Worm (Caenorhabditis elegans) whole organism, midembryonic: ENCODE measurements around the gene C08B6.3.

Experiments used
- T22C8.4 ChIP-seq: fragments of 200-800 bp; sonication (Bioruptor generic); IDR thresholded peaks from 2 replicates; pipeline ENCODE4 v1.3.6; 2022; ENCODE audit warnings: missing genetic modification characterization, missing compliant biosample characterization
- cog-1 ChIP-seq: sonication (generic microtip); optimal IDR thresholded peaks from 2 replicates; lab custom pipeline; 2016; ENCODE audit warnings: missing genetic modification characterization, missing compliant biosample characterization
- flt-1 ChIP-seq: fragments of 200-800 bp; sonication (Bioruptor generic); IDR thresholded peaks from 2 replicates; pipeline ENCODE4 v1.3.6; 2022; ENCODE audit warnings: missing genetic modification characterization, missing compliant biosample characterization
- klf-2 ChIP-seq: fragments of 200-800 bp; sonication (Bioruptor generic); conservative IDR thresholded peaks from 2 replicates; pipeline ENCODE4 v1.3.6; 2022; ENCODE audit warnings: missing genetic modification reagents, missing genetic modification characterization, missing compliant biosample characterization
- med-1 ChIP-seq: sonication (generic microtip); optimal IDR thresholded peaks from 2 replicates; lab custom pipeline; 2017; ENCODE audit warnings: missing genetic modification characterization, mild to moderate bottlenecking, missing compliant biosample characterization, antibody characterized with exemption, missing genetic modification reagents; ENCODE audit not compliant: insufficient read depth
- ref-1 ChIP-seq: fragments of 200-800 bp; sonication (Bioruptor generic); conservative IDR thresholded peaks from 2 replicates; pipeline ENCODE4 v1.3.6; 2022; ENCODE audit warnings: missing genetic modification reagents, missing genetic modification characterization, missing compliant biosample characterization
- tab-1 ChIP-seq: fragments of 200-800 bp; sonication (Bioruptor generic); IDR thresholded peaks from 2 replicates; pipeline ENCODE4 v1.3.6; 2022; ENCODE audit warnings: missing genetic modification characterization, missing compliant biosample characterization
- ztf-23 ChIP-seq: fragments of 200-800 bp; sonication (Bioruptor generic); IDR thresholded peaks from 2 replicates; pipeline ENCODE4 v1.3.6; 2022; ENCODE audit warnings: missing genetic modification reagents, missing genetic modification characterization, missing compliant biosample characterization
- ztf-29 ChIP-seq: fragments of 200-800 bp; sonication (Bioruptor generic); IDR thresholded peaks from 2 replicates; pipeline ENCODE4 v1.3.6; 2022; ENCODE audit warnings: missing genetic modification reagents, missing genetic modification characterization, missing compliant biosample characterization

Gene C08B6.3

ce11 chrV:10114329-10114728, 2.2 kb upstream of the C08B6.3 start, which contains the start of gene cht-5:
TSS of gene cht-5 (plus strand) at chrV:10114629.
- TF ChIP-seq T22C8.4: no peak
- TF ChIP-seq flt-1 (GFP tag; lab: Robert Waterston, UW): no peak
- no peak for TF ChIP-seq cog-1 (tag; lab: Kevin White, UChicago)
- TF ChIP-seq tab-1 (GFP tag; lab: Robert Waterston, UW): no peak
- TF ChIP-seq med-1 (GFP tag; lab: Kevin White, UChicago): no peak
- TF ChIP-seq ztf-23 (GFP tag; lab: Robert Waterston, UW): no peak
- no peak for TF ChIP-seq ref-1
- TF ChIP-seq ztf-29 (GFP tag; lab: Robert Waterston, UW): no peak
- no peak for TF ChIP-seq klf-2

DNA sequence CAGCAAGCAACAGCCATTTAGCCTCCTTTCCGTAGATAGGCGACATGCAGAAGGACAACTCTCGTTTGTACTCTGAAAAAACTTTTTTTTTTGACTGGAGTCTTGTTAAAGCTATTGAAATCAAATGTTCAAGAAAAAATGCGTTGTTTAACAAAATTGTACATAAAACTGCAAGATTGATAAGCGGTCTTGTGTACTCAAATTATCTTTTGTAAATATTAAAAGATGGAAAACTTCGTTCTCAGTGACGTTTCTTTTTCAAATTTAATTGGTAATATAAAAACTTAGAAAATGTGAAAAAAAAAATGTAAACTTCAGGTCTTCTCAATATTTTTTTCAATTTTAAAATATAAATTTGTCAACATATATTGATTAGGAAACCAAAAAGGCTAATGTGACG, 958 bp downstream of the C08B6.3 start:
- no peak for TF ChIP-seq tab-1 (GFP tag; lab: Robert Waterston, UW)
- TF ChIP-seq T22C8.4: no peak
- no peak for TF ChIP-seq ztf-23 (GFP tag; lab: Robert Waterston, UW)
- no peak for TF ChIP-seq flt-1 (GFP tag; lab: Robert Waterston, UW)
- TF ChIP-seq ref-1: no peak
- TF ChIP-seq ztf-29 (GFP tag; lab: Robert Waterston, UW): no peak
- TF ChIP-seq klf-2: no peak

DNA sequence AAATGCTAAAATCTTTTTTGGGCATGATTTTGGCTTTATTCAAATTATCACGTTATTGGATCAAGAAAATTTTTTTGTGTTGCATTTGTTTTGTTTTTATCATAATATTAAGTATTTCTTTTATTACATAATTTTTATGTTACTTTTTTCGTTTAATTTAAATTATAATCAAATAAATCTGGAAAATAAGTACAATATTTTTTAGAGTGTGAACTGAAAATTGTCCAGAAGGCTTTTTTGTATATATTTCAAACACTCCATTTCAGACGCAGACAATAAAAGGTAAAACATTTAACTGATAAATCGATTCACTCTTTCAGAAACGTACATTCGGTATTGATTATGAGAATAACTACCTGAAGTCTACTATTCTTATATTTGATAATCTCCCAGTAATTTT, 4.8 kb downstream of the C08B6.3 start, which contains the start of gene C08B6.11:
C08B6.11 (plus strand) TSS at position 301 of the 400 bp plus-strand sequence.
- TF ChIP-seq ref-1 (no peak), tab-1 (GFP tag; lab: Robert Waterston, UW) (no peak), ztf-29 (GFP tag; lab: Robert Waterston, UW) (no peak), cog-1 (tag; lab: Kevin White, UChicago) (no peak), flt-1 (GFP tag; lab: Robert Waterston, UW) (no peak), T22C8.4 (no peak), med-1 (GFP tag; lab: Kevin White, UChicago) (no peak), klf-2 (no peak), ztf-23 (GFP tag; lab: Robert Waterston, UW) (no peak)

DNA sequence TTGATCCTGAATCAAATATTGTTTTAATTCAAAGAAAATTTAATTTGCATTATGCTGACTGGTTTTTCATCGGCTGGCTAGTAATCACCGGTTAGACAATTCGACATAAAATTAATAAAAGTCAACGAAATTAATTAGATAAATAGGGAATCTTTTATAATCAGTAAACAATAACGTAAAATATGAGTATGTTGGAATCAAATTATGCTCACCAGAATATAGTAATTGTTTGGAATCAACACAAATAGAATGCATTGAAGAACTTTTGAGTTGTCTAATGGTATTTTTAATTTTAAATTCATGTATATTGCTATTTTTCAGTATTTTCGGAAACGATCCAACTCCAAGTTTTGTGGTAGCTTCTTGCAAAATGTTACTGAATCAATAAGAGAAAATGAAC, 6.7 kb downstream of the C08B6.3 start, which contains the start of gene C08B6.2:
C08B6.2 (plus strand) TSS at position 301 of the 400 bp plus-strand sequence.
- no peak for TF ChIP-seq klf-2
- TF ChIP-seq tab-1 (GFP tag; lab: Robert Waterston, UW): no peak
- no peak for TF ChIP-seq ztf-23 (GFP tag; lab: Robert Waterston, UW)
- no peak for TF ChIP-seq cog-1 (tag; lab: Kevin White, UChicago)
- no peak for TF ChIP-seq med-1 (GFP tag; lab: Kevin White, UChicago)
- no peak for TF ChIP-seq T22C8.4
- no peak for TF ChIP-seq ztf-29 (GFP tag; lab: Robert Waterston, UW)
- no peak for TF ChIP-seq flt-1 (GFP tag; lab: Robert Waterston, UW)
- no peak for TF ChIP-seq ref-1

- TF ChIP-seq ztf-23 (GFP tag; lab: Robert Waterston, UW) (no peak), flt-1 (GFP tag; lab: Robert Waterston, UW) (no peak), cog-1 (tag; lab: Kevin White, UChicago) (no peak), klf-2 (no peak), tab-1 (GFP tag; lab: Robert Waterston, UW) (no peak), T22C8.4 (no peak), ztf-29 (GFP tag; lab: Robert Waterston, UW) (no peak), med-1 (GFP tag; lab: Kevin White, UChicago) (no peak), ref-1 (no peak)
These were observed 7.2 kb downstream of the C08B6.3 start, which contains the start of gene ugt-17 for ce11 chrV:10104785-10105310. TSS of gene ugt-17 (minus strand) at chrV:10104964.

DNA sequence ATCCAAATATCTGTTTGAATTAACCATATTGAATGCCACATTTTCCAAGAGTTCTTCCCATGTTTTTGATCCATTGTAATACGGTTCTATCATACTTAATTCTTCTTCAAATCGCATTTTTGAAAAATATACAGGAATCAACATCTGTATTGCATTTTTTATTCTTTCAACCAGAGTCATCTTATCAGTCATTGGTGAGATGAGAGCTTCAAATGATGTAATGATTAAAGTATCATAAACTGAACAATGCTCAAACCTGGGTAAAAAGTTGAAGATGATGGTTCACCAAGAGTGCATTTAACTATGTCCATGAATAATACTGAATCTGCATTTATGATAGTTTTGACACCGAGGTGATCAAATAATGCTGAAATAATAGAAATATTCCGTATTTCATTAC, 8.3 kb downstream of the C08B6.3 start:
- TF ChIP-seq ref-1: no peak
- no peak for TF ChIP-seq T22C8.4
- TF ChIP-seq flt-1 (GFP tag; lab: Robert Waterston, UW): no peak
- no peak for TF ChIP-seq cog-1 (tag; lab: Kevin White, UChicago)
- no peak for TF ChIP-seq ztf-29 (GFP tag; lab: Robert Waterston, UW)
- TF ChIP-seq med-1 (GFP tag; lab: Kevin White, UChicago): no peak

ce11 chrV:10101916-10102315, 10.2 kb downstream of the C08B6.3 start, which contains the start of gene C08B6.14:
TSS of gene C08B6.14 (minus strand) at chrV:10102016.
- TF ChIP-seq cog-1 (tag; lab: Kevin White, UChicago) (no peak), T22C8.4 (no peak), med-1 (GFP tag; lab: Kevin White, UChicago) (no peak), ztf-29 (GFP tag; lab: Robert Waterston, UW) (no peak), ref-1 (no peak), tab-1 (GFP tag; lab: Robert Waterston, UW) (no peak), ztf-23 (GFP tag; lab: Robert Waterston, UW) (no peak), klf-2 (no peak), flt-1 (GFP tag; lab: Robert Waterston, UW) (no peak)

- TF ChIP-seq med-1 (GFP tag; lab: Kevin White, UChicago): no peak
- TF ChIP-seq flt-1 (GFP tag; lab: Robert Waterston, UW): no peak
- TF ChIP-seq tab-1 (GFP tag; lab: Robert Waterston, UW): no peak
- TF ChIP-seq ref-1: no peak
- TF ChIP-seq klf-2: no peak
- TF ChIP-seq cog-1 (tag; lab: Kevin White, UChicago): no peak
- TF ChIP-seq T22C8.4: no peak
- TF ChIP-seq ztf-29 (GFP tag; lab: Robert Waterston, UW): no peak
- TF ChIP-seq ztf-23 (GFP tag; lab: Robert Waterston, UW): no peak
These were observed 13.7 kb downstream of the C08B6.3 start, which contains the start of gene ugt-47 for ce11 chrV:10098429-10098828. TSS of gene ugt-47 (minus strand) at chrV:10098597.

DNA sequence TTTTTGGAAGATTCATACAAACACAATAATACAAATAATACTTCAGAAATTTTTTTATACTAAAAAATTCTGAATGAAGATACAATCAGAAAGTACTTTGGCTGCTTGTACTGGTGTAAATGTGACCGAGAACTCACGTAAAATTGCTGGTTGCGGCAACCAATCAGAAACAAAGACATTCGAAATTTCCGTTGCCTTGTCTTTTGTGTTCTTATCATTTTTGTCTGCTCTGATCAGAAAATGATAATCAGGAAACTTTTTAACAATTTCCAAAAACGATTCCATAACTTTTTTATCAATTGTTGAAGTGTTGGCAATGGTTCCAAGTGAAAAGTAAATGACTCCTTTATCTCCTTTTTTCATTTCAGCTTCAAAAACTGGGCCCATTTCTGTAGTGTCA, 15.2 kb downstream of the C08B6.3 start:
- TF ChIP-seq ztf-29 (GFP tag; lab: Robert Waterston, UW): no peak
- TF ChIP-seq ref-1: no peak
- TF ChIP-seq cog-1 (tag; lab: Kevin White, UChicago): no peak
- no peak for TF ChIP-seq flt-1 (GFP tag; lab: Robert Waterston, UW)

DNA sequence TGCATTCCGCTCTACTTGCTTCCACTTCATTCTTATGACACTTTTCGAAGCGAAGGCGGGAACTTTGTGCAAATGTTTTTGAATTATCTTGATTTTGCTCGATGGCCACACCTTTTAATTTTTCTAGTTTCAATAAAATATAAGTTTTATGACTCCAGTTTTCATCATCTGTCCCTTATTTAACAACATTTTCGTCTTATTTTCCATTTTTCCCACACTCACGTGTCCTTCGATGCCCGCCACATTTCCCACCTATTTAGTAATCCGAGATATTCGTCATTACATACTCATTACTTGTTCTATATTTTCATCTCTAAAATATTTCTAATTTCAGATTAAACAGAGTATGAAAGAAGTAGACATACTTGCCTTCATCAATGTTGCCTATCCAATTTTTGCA, 17.7 kb downstream of the C08B6.3 start, which contains the start of gene srd-49:
srd-49 (plus strand) TSS at position 301 of the 400 bp plus-strand sequence.
- no peak for TF ChIP-seq ztf-23 (GFP tag; lab: Robert Waterston, UW)
- no peak for TF ChIP-seq med-1 (GFP tag; lab: Kevin White, UChicago)
- no peak for TF ChIP-seq ref-1
- no peak for TF ChIP-seq tab-1 (GFP tag; lab: Robert Waterston, UW)
- no peak for TF ChIP-seq klf-2
- TF ChIP-seq T22C8.4: no peak
- TF ChIP-seq cog-1 (tag; lab: Kevin White, UChicago): no peak
- no peak for TF ChIP-seq flt-1 (GFP tag; lab: Robert Waterston, UW)
- TF ChIP-seq ztf-29 (GFP tag; lab: Robert Waterston, UW): no peak
